Fruit fly (Drosophila melanogaster) whole organism: ENCODE data around the gene PolD1.

Experiments used
- CG8478 ChIP-seq: fragments of >200 bp; optimal IDR thresholded peaks from 2 replicates; lab custom pipeline; 2018; ENCODE audit warnings: inconsistent platforms
- Dll ChIP-seq: fragments of >200 bp; optimal IDR thresholded peaks from 2 replicates; lab custom pipeline; 2017
- EcR ChIP-seq, 2 experiments: fragments of >200 bp; optimal IDR thresholded peaks; 2 replicates each; lab custom pipeline; 2017; ENCODE audit warnings: missing biosample characterization in 2 of 2, missing genetic modification characterization in 2 of 2, missing genetic modification reagents in 2 of 2
- pan ChIP-seq: fragments of >200 bp; optimal IDR thresholded peaks from 2 replicates; lab custom pipeline; 2017
- psq ChIP-seq: fragments of >200 bp; optimal IDR thresholded peaks from 2 replicates; lab custom pipeline; 2017
- usp ChIP-seq: fragments of >200 bp; optimal IDR thresholded peaks from 2 replicates; lab custom pipeline; 2017; ENCODE audit warnings: missing biosample characterization, missing genetic modification characterization, mixed read lengths

PolD1 gene

dm6 chr3L:15987635-15988034, at the start of gene PolD1:
PolD1 (minus strand) TSS chr3L:15987815.
- no peak for TF ChIP-seq psq (lab: Kevin White, UChicago)
- TF ChIP-seq EcR (GFP tag; optimal IDR thresholded peaks at IDR 0.05; lab: Kevin White, UChicago): no peak
- no peak for TF ChIP-seq usp (GFP tag; lab: Kevin White, UChicago)
- no peak for TF ChIP-seq pan (lab: Kevin White, UChicago)
- TF ChIP-seq Dll: no peak
- TF ChIP-seq CG8478: no peak

- TF ChIP-seq pan (lab: Kevin White, UChicago) (no peak), Dll (no peak), EcR (GFP tag; optimal IDR thresholded peaks at IDR 0.05; lab: Kevin White, UChicago) (no peak), usp (GFP tag; lab: Kevin White, UChicago) (no peak), psq (lab: Kevin White, UChicago) (no peak), CG8478 (no peak)
Measured at dm6 chr3L:16037048-16037477, 49.4 kb upstream of the PolD1 start.

dm6 chr3L:16035185-16035584, 47.6 kb upstream of the PolD1 start, which contains the start of gene CG5895:
CG5895 (plus strand) TSS chr3L:16035485.
- TF ChIP-seq usp (GFP tag; lab: Kevin White, UChicago) (no peak), EcR (GFP tag; optimal IDR thresholded peaks at IDR 0.05; lab: Kevin White, UChicago) (no peak), Dll (no peak), CG8478 (no peak)

- TF ChIP-seq Dll: no peak
- no peak for TF ChIP-seq usp (GFP tag; lab: Kevin White, UChicago)
Measured at dm6 chr3L:16034224-16034623, 46.6 kb upstream of the PolD1 start, which contains the start of gene CG42538. CG42538 (plus strand) TSS chr3L:16034524.

- TF ChIP-seq psq (lab: Kevin White, UChicago) (no peak), usp (GFP tag; lab: Kevin White, UChicago) (no peak), Dll (no peak), CG8478 (no peak), pan (lab: Kevin White, UChicago) (no peak), EcR (GFP tag; optimal IDR thresholded peaks at IDR 0.05; lab: Kevin White, UChicago) (no peak)
Measured at dm6 chr3L:16033090-16033828, 45.6 kb upstream of the PolD1 start, which contains the start of the genes CG42717 and CG42716. CG42717 (minus strand) TSS chr3L:16033190. CG42716 (plus strand) TSS chr3L:16033778.

- TF ChIP-seq Dll (no peak), psq (lab: Kevin White, UChicago) (no peak), pan (lab: Kevin White, UChicago) (no peak), CG8478 (no peak)
Measured at dm6 chr3L:16028924-16029323, 41.3 kb upstream of the PolD1 start.

- no peak for TF ChIP-seq pan (lab: Kevin White, UChicago)
- no peak for TF ChIP-seq EcR (GFP tag; optimal IDR thresholded peaks at IDR 0.05; lab: Kevin White, UChicago)
- TF ChIP-seq CG8478: no peak
- no peak for TF ChIP-seq usp (GFP tag; lab: Kevin White, UChicago)
- TF ChIP-seq psq (lab: Kevin White, UChicago): no peak
- TF ChIP-seq Dll: no peak
Measured at dm6 chr3L:16027163-16027633, 39.6 kb upstream of the PolD1 start.

dm6 chr3L:16026065-16026789, 38.6 kb upstream of the PolD1 start:
- TF ChIP-seq Dll: no peak
- TF ChIP-seq EcR (GFP tag; optimal IDR thresholded peaks at IDR 0.05; lab: Kevin White, UChicago): no peak
- TF ChIP-seq usp (GFP tag; lab: Kevin White, UChicago): no peak
- no peak for TF ChIP-seq psq (lab: Kevin White, UChicago)

dm6 chr3L:16025020-16025680, 37.5 kb upstream of the PolD1 start:
- TF ChIP-seq EcR (GFP tag; optimal IDR thresholded peaks at IDR 0.05; lab: Kevin White, UChicago) (no peak), CG8478 (no peak), Dll (no peak)

- no peak for TF ChIP-seq usp (GFP tag; lab: Kevin White, UChicago)
- no peak for TF ChIP-seq CG8478
- no peak for TF ChIP-seq psq (lab: Kevin White, UChicago)
Measured at dm6 chr3L:16024276-16025019, 36.8 kb upstream of the PolD1 start.

dm6 chr3L:16023020-16023648, 35.5 kb upstream of the PolD1 start, which contains the start of gene Notum:
Notum (plus strand) TSS chr3L:16023480.
- TF ChIP-seq usp (GFP tag; lab: Kevin White, UChicago): no peak
- TF ChIP-seq EcR (GFP tag; optimal IDR thresholded peaks at IDR 0.05; lab: Kevin White, UChicago): no peak
- TF ChIP-seq Dll: no peak
- no peak for TF ChIP-seq pan (lab: Kevin White, UChicago)
- TF ChIP-seq CG8478: no peak
- no peak for TF ChIP-seq psq (lab: Kevin White, UChicago)
